Worm (Caenorhabditis elegans) whole organism, L2 larva: ENCODE data around the gene C28F5.1.

Source experiments
- F13H6.1 ChIP-seq: sonication (generic microtip); optimal IDR thresholded peaks from 2 replicates; lab custom pipeline; 2016; ENCODE audit warnings: missing genetic modification characterization, missing compliant biosample characterization
- Y55F3AM.14 ChIP-seq: fragments of 200-800 bp; sonication (Bioruptor generic); optimal IDR thresholded peaks from 2 replicates; lab custom pipeline; 2018; ENCODE audit warnings: mild to moderate bottlenecking, missing genetic modification characterization, missing compliant biosample characterization
- ZK546.5 ChIP-seq: sonication (generic microtip); optimal IDR thresholded peaks from 2 replicates; lab custom pipeline; 2017; ENCODE audit warnings: missing biosample characterization, missing genetic modification characterization
- aly-2 ChIP-seq: fragments of 150-350 bp; optimal IDR thresholded peaks from 2 replicates; lab custom pipeline; 2014; ENCODE audit warnings: missing biosample characterization, missing genetic modification characterization
- ama-1 ChIP-seq: fragments of 150-350 bp; optimal IDR thresholded peaks from 2 replicates; lab custom pipeline; 2018; ENCODE audit warnings: inconsistent platforms
- blmp-1 ChIP-seq: sonication (generic microtip); optimal IDR thresholded peaks from 2 replicates; lab custom pipeline; 2017; ENCODE audit warnings: missing genetic modification characterization, mild to moderate bottlenecking, missing compliant biosample characterization, antibody characterized with exemption, moderate library complexity; ENCODE audit not compliant: insufficient read depth
- ceh-16 ChIP-seq: fragments of 150-350 bp; optimal IDR thresholded peaks from 2 replicates; lab custom pipeline; 2014; ENCODE audit warnings: missing biosample characterization, missing genetic modification characterization
- ceh-82 ChIP-seq: fragments of 150-350 bp; optimal IDR thresholded peaks from 2 replicates; lab custom pipeline; 2014; ENCODE audit warnings: missing biosample characterization, missing genetic modification characterization
- crh-2 ChIP-seq: sonication (generic microtip); optimal IDR thresholded peaks from 2 replicates; lab custom pipeline; 2017; ENCODE audit warnings: missing biosample characterization, missing genetic modification characterization
- dmd-4 ChIP-seq: sonication (generic microtip); optimal IDR thresholded peaks from 2 replicates; lab custom pipeline; 2017; ENCODE audit warnings: missing biosample characterization, missing genetic modification characterization
- egl-27 ChIP-seq: sonication (generic microtip); optimal IDR thresholded peaks from 3 replicates; lab custom pipeline; 2017; ENCODE audit warnings: missing biosample characterization, missing genetic modification reagents, missing genetic modification characterization
- elt-1 ChIP-seq: fragments of 150-350 bp; optimal IDR thresholded peaks from 2 replicates; lab custom pipeline; 2014; ENCODE audit warnings: missing biosample characterization, missing genetic modification characterization
- fos-1 ChIP-seq: fragments of 150-350 bp; optimal IDR thresholded peaks from 2 replicates; lab custom pipeline; 2014; ENCODE audit warnings: missing biosample characterization, missing genetic modification characterization
- gmeb-1 ChIP-seq: fragments of 150-350 bp; optimal IDR thresholded peaks from 2 replicates; lab custom pipeline; 2014; ENCODE audit warnings: missing biosample characterization, missing genetic modification characterization
- lin-39 ChIP-seq: fragments of 150-350 bp; optimal IDR thresholded peaks from 2 replicates; lab custom pipeline; 2014; ENCODE audit warnings: missing biosample characterization, missing genetic modification reagents, missing genetic modification characterization
- lsy-2 ChIP-seq, 2 experiments: fragments of 150-350 bp in 1 of 2; sonication (generic microtip) in 1 of 2; optimal IDR thresholded peaks; 2 replicates each; lab custom pipeline; 2014 to 2017; ENCODE audit warnings: missing biosample characterization in 2 of 2, missing genetic modification characterization in 2 of 2
- mab-5 ChIP-seq: fragments of 150-350 bp; optimal IDR thresholded peaks from 2 replicates; lab custom pipeline; 2014; ENCODE audit warnings: missing biosample characterization, missing genetic modification characterization
- nhr-11 ChIP-seq: fragments of 150-350 bp; optimal IDR thresholded peaks from 2 replicates; lab custom pipeline; 2014; ENCODE audit warnings: missing biosample characterization, missing genetic modification characterization
- nhr-12 ChIP-seq: fragments of 150-350 bp; optimal IDR thresholded peaks from 2 replicates; lab custom pipeline; 2014; ENCODE audit warnings: missing biosample characterization, missing genetic modification characterization
- nhr-129 ChIP-seq: fragments of 150-350 bp; optimal IDR thresholded peaks from 2 replicates; lab custom pipeline; 2014; ENCODE audit warnings: missing biosample characterization, missing genetic modification characterization
- nhr-21 ChIP-seq: fragments of 150-350 bp; optimal IDR thresholded peaks from 2 replicates; lab custom pipeline; 2014; ENCODE audit warnings: missing biosample characterization, missing genetic modification characterization
- nhr-25 ChIP-seq: fragments of 150-350 bp; sonication (generic microtip); optimal IDR thresholded peaks from 3 replicates; lab custom pipeline; 2014; ENCODE audit warnings: missing biosample characterization, missing genetic modification characterization
- nhr-6 ChIP-seq: fragments of 150-350 bp; optimal IDR thresholded peaks from 2 replicates; lab custom pipeline; 2014; ENCODE audit warnings: missing biosample characterization, missing genetic modification characterization
- peb-1 ChIP-seq: fragments of 150-350 bp; optimal IDR thresholded peaks from 2 replicates; lab custom pipeline; 2014; ENCODE audit warnings: missing biosample characterization, missing genetic modification characterization
- sem-4 ChIP-seq: fragments of 150-350 bp; optimal IDR thresholded peaks from 2 replicates; lab custom pipeline; 2014; ENCODE audit warnings: missing biosample characterization, missing genetic modification reagents, missing genetic modification characterization
- skn-1 ChIP-seq: sonication (generic microtip); optimal IDR thresholded peaks from 2 replicates; lab custom pipeline; 2017; ENCODE audit warnings: missing biosample characterization, missing genetic modification characterization
- sma-3 ChIP-seq: sonication (generic microtip); optimal IDR thresholded peaks from 2 replicates; lab custom pipeline; 2016; ENCODE audit warnings: missing genetic modification reagents, missing genetic modification characterization, missing compliant biosample characterization
- sma-9 ChIP-seq, 2 experiments: fragments of 150-350 bp in 1 of 2; sonication (generic microtip) in 1 of 2; optimal IDR thresholded peaks; 2 replicates each; lab custom pipeline; 2014 to 2016; ENCODE audit warnings: missing genetic modification characterization in 2 of 2, mild to moderate bottlenecking in 1 of 2, missing biosample characterization in 1 of 2, missing compliant biosample characterization in 1 of 2, missing genetic modification reagents in 1 of 2, moderate library complexity in 1 of 2
- unc-39 ChIP-seq: fragments of 150-350 bp; optimal IDR thresholded peaks from 2 replicates; lab custom pipeline; 2014; ENCODE audit warnings: missing biosample characterization, missing genetic modification characterization
- unc-55 ChIP-seq: fragments of 150-350 bp; sonication (generic microtip); optimal IDR thresholded peaks from 3 replicates; lab custom pipeline; 2014; ENCODE audit warnings: missing biosample characterization, missing genetic modification reagents, missing genetic modification characterization
- unc-62 ChIP-seq: fragments of 150-350 bp; optimal IDR thresholded peaks from 2 replicates; lab custom pipeline; 2014; ENCODE audit warnings: missing biosample characterization, missing genetic modification reagents, missing genetic modification characterization
- zag-1 ChIP-seq: fragments of 150-350 bp; optimal IDR thresholded peaks from 2 replicates; lab custom pipeline; 2014; ENCODE audit warnings: missing biosample characterization, missing genetic modification characterization
- ztf-1 ChIP-seq: fragments of 200-800 bp; sonication (Bioruptor generic); conservative IDR thresholded peaks from 2 replicates; pipeline ENCODE4 v1.3.6; 2022; ENCODE audit warnings: missing genetic modification characterization, missing compliant biosample characterization
- ztf-11 ChIP-seq: sonication (generic microtip); optimal IDR thresholded peaks from 2 replicates; lab custom pipeline; 2017; ENCODE audit warnings: missing biosample characterization, missing genetic modification characterization
- ztf-4 ChIP-seq: fragments of 150-350 bp; optimal IDR thresholded peaks from 2 replicates; lab custom pipeline; 2014; ENCODE audit warnings: missing biosample characterization, missing genetic modification characterization

The C28F5.1 gene

DNA sequence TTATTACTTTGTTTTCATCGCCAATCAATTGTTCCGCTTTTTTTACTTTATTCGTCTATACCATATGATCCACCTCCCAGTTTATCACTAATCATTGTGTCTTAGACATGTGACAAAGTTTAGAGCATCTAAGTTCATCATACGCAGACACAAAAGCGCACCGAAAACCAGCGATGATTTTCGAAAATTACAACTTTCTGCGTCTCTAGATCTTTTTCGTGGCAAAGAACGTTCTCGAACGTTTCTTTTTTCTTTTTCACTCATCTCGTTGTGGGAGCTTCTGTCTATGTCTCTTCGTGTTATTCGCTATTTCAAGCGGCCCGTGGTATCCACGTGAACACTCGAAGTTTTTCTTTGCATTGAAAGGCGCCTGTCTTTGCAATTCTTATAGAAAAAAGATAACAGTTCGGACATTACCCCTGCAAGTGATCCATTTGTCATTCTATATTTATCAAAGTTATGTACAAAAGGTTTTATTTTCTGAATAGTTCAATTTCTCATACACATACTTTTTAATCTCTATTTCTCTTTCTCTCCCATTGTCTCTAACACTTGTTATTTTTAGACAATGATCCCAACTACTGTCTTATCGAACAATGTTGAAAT is 24.1 kb downstream of the C28F5.1 start, which contains the start of gene ZK1290.5 (continued):
- no peak for TF ChIP-seq dmd-4 (tag; lab: Kevin White, UChicago)
- peak; percentile 84 for TF ChIP-seq nhr-6 (tag; lab: Kevin White, UChicago)
- TF ChIP-seq ztf-11: no peak
- no peak for TF ChIP-seq ZK546.5 (tag; lab: Kevin White, UChicago)
- peak; percentile 28 to 89 for TF ChIP-seq lsy-2 (tag; optimal IDR thresholded peaks at IDR 0.05; lab: Kevin White, UChicago)
- TF ChIP-seq egl-27 (tag; lab: Kevin White, UChicago): peak; percentile 92
- peak; percentile 97 for TF ChIP-seq sma-3 (GFP tag; lab: Kevin White, UChicago)
- TF ChIP-seq unc-62: peak; percentile 18

DNA sequence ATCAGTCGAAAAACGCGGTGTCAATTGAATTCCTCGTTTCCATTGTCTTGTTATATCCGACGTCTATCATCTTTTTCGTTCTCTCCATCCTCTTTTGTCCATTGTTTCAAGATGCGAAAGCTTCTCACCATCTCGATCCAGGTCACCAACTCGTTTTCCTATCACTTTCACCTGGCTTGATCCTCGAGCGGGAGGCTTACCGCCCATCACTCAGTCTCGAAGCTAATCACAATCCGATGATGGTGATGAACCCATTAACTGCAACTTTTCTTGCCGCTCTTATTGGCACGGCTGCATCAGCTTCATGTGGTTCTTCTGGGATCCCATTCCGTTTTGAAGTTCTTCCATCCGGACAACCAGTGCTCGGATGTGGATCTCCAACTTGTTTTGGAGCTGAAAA is 25.8 kb downstream of the C28F5.1 start, which contains the start of gene wrt-1:
TSS of gene wrt-1 (plus strand) at position 53 of the 400 bp plus-strand sequence.
- no peak for TF ChIP-seq ama-1 (lab: Kevin White, UChicago)
- no peak for TF ChIP-seq gmeb-1
- no peak for TF ChIP-seq fos-1
- TF ChIP-seq sma-9 (GFP tag; optimal IDR thresholded peaks at IDR 0.05; lab: Kevin White, UChicago): no peak
- TF ChIP-seq sma-9 (tag; optimal IDR thresholded peaks at IDR 0.05; lab: Kevin White, UChicago): no peak
- no peak for TF ChIP-seq Y55F3AM.14 (GFP tag; lab: Kevin White, UChicago)
- TF ChIP-seq sem-4 (tag; lab: Kevin White, UChicago): no peak
- no peak for TF ChIP-seq F13H6.1 (tag; lab: Kevin White, UChicago)
- peak; percentile 5 for TF ChIP-seq blmp-1
- peak; percentile 12 for TF ChIP-seq nhr-21
- TF ChIP-seq nhr-6 (tag; lab: Kevin White, UChicago): no peak

DNA sequence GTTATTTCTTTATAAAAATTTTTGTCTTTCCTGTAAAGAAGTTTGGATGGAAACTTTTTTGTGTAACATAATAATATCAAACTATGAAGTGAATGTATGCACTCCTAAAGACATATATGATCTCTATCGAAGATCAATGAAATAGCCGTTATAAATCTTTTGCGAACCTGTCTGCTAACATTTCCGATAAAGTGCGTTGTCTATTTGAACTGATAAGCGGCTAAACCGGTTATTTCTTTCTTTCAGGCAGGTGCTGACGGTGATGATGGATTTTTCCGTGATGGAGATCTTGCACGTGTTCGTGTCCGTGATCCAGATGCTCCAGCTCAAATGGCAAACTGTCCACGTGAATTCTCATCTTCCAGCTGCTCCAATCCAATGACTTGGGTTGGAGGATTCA is 26.4 kb downstream of the C28F5.1 start:
- TF ChIP-seq aly-2 (tag; lab: Kevin White, UChicago) (no peak), nhr-25 (tag; lab: Kevin White, UChicago) (peak; percentile 29), nhr-21 (peak; percentile 51), ztf-1 (no peak), sem-4 (tag; lab: Kevin White, UChicago) (no peak), ztf-11 (no peak), unc-62 (no peak), sma-9 (GFP tag; optimal IDR thresholded peaks at IDR 0.05; lab: Kevin White, UChicago) (peak; percentile 54), sma-9 (tag; optimal IDR thresholded peaks at IDR 0.05; lab: Kevin White, UChicago) (no peak), lsy-2 (tag; optimal IDR thresholded peaks at IDR 0.05; lab: Kevin White, UChicago) (no peak)

DNA sequence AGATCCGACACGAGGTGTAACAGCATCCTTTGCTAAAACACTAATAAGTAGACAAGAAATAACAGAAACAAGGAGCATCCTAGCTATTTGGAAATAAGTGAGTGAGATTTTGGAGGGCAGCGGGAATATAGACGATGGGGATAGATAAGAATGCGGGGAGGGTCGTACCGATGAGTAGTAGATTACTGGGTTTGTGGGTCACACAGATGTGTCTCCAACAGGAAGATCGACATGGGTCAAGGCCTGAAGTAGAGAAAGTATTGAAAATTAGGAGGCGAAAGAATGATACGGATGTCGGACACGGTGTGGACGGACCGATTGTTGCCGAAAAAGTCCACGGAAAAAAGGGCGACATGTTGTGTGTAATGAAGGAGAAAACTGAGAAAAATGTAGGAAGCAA is 29.3 kb downstream of the C28F5.1 start, which contains the start of gene wrt-10:
TSS of gene wrt-10 (minus strand) at position 195 of the 400 bp plus-strand sequence.
- TF ChIP-seq ztf-11: no peak
- no peak for TF ChIP-seq nhr-12 (tag; lab: Kevin White, UChicago)
- peak; percentile 53 for TF ChIP-seq elt-1 (tag; lab: Kevin White, UChicago)
- peak; percentile 23 for TF ChIP-seq sma-9 (GFP tag; optimal IDR thresholded peaks at IDR 0.05; lab: Kevin White, UChicago)
- TF ChIP-seq sma-9 (tag; optimal IDR thresholded peaks at IDR 0.05; lab: Kevin White, UChicago): no peak
- no peak for TF ChIP-seq nhr-25 (tag; lab: Kevin White, UChicago)
- TF ChIP-seq unc-39: no peak
- TF ChIP-seq skn-1 (tag; lab: Kevin White, UChicago): no peak
- no peak for TF ChIP-seq Y55F3AM.14 (GFP tag; lab: Kevin White, UChicago)
- TF ChIP-seq gmeb-1: no peak
- no peak for TF ChIP-seq ceh-82 (tag; lab: Kevin White, UChicago)
- no peak for TF ChIP-seq mab-5 (tag; lab: Kevin White, UChicago)
- TF ChIP-seq ceh-16 (tag; lab: Kevin White, UChicago): peak; percentile 44
- TF ChIP-seq peb-1 (tag; lab: Kevin White, UChicago): no peak
- TF ChIP-seq sem-4 (tag; lab: Kevin White, UChicago): no peak
- no peak for TF ChIP-seq lin-39
- TF ChIP-seq nhr-21: no peak
- no peak for TF ChIP-seq ztf-4 (tag; lab: Kevin White, UChicago)

DNA sequence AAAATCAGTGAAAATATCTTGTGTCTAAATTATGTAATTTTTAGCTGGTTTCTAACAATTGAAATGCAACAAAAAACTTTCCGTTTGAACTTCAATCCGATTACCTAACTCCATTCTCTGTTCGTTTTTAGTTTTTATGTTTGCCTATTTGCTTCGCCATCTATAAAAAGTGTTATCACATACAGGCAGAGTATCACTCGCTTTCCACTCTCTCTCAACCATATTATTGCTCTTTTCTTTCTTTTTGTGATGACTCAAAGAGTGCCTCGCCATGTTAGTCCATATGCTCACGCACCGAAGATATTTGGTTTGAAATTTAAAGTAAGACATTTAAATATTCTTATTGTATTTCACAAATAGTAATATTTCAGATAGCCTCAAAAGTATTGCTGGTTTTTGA is 29.8 kb downstream of the C28F5.1 start, which contains the start of gene ZK1290.13:
TSS of gene ZK1290.13 (plus strand) at position 73 of the 400 bp plus-strand sequence.
- no peak for TF ChIP-seq ceh-82 (tag; lab: Kevin White, UChicago)
- no peak for TF ChIP-seq mab-5 (tag; lab: Kevin White, UChicago)
- TF ChIP-seq fos-1: peak; percentile 70
- TF ChIP-seq unc-55 (GFP tag; lab: Kevin White, UChicago): no peak
- TF ChIP-seq nhr-129 (tag; lab: Kevin White, UChicago): no peak
- TF ChIP-seq zag-1: no peak
- no peak for TF ChIP-seq ama-1 (lab: Kevin White, UChicago)
- no peak for TF ChIP-seq elt-1 (tag; lab: Kevin White, UChicago)
- TF ChIP-seq egl-27 (tag; lab: Kevin White, UChicago): no peak
- TF ChIP-seq nhr-11 (tag; lab: Kevin White, UChicago): no peak
- TF ChIP-seq crh-2: peak; percentile 14
- TF ChIP-seq nhr-21: no peak
